Worm (Caenorhabditis elegans) whole organism, L2 larva: ENCODE measurements around the gene col-38.

Experiments used
- F13H6.1 ChIP-seq: sonication (generic microtip); optimal IDR thresholded peaks from 2 replicates; lab custom pipeline; 2016; ENCODE audit warnings: missing genetic modification characterization, missing compliant biosample characterization
- ZK546.5 ChIP-seq: sonication (generic microtip); optimal IDR thresholded peaks from 2 replicates; lab custom pipeline; 2017; ENCODE audit warnings: missing biosample characterization, missing genetic modification characterization
- ama-1 ChIP-seq: fragments of 150-350 bp; optimal IDR thresholded peaks from 2 replicates; lab custom pipeline; 2018; ENCODE audit warnings: inconsistent platforms
- egl-27 ChIP-seq: sonication (generic microtip); optimal IDR thresholded peaks from 3 replicates; lab custom pipeline; 2017; ENCODE audit warnings: missing biosample characterization, missing genetic modification reagents, missing genetic modification characterization
- lin-13 ChIP-seq: fragments of 150-350 bp; optimal IDR thresholded peaks from 2 replicates; lab custom pipeline; 2014; ENCODE audit warnings: missing biosample characterization, missing genetic modification reagents, missing genetic modification characterization
- nhr-237 ChIP-seq: fragments of 150-350 bp; optimal IDR thresholded peaks from 2 replicates; lab custom pipeline; 2014; ENCODE audit warnings: missing biosample characterization, missing genetic modification characterization

ce11 chrII:8540412-8540811, 28.5 kb downstream of the col-38 start, which contains the start of gene pqn-73:
- no peak for TF ChIP-seq ZK546.5 (tag; lab: Kevin White, UChicago)
- no peak for TF ChIP-seq lin-13 (GFP tag; lab: Kevin White, UChicago)
- no peak for TF ChIP-seq ama-1 (lab: Kevin White, UChicago)
- no peak for TF ChIP-seq F13H6.1
- no peak for TF ChIP-seq egl-27
- no peak for TF ChIP-seq nhr-237 (tag; lab: Kevin White, UChicago)
